Fruit fly (Drosophila melanogaster) whole organism, adult: Measurements from ENCODE around the gene Dbp73D.

ENCODE experiments used
- CG12768 ChIP-seq: fragments of 200-800 bp; sonication (Bioruptor generic); optimal IDR thresholded peaks from 2 replicates; lab custom pipeline; 2017; ENCODE audit warnings: missing biosample characterization, missing genetic modification characterization, mild to moderate bottlenecking, moderate library complexity, missing genetic modification reagents
- CG14711 ChIP-seq: fragments of 200-800 bp; sonication (Bioruptor generic); optimal IDR thresholded peaks from 2 replicates; lab custom pipeline; 2018; ENCODE audit warnings: missing biosample characterization, mild to moderate bottlenecking, missing genetic modification characterization, moderate library complexity
- CG1620 ChIP-seq: fragments of 200-800 bp; sonication (Bioruptor generic); optimal IDR thresholded peaks from 2 replicates; lab custom pipeline; 2016; ENCODE audit warnings: missing biosample characterization, missing genetic modification characterization
- CG33017 ChIP-seq: fragments of 200-800 bp; sonication (Bioruptor generic); optimal IDR thresholded peaks from 2 replicates; lab custom pipeline; 2018; ENCODE audit warnings: missing biosample characterization, mild to moderate bottlenecking, missing genetic modification characterization, moderate library complexity
- CG5204 ChIP-seq: fragments of 200-800 bp; sonication (Bioruptor generic); optimal IDR thresholded peaks from 2 replicates; lab custom pipeline; 2016; ENCODE audit warnings: missing biosample characterization, missing genetic modification characterization
- CG7045 ChIP-seq: fragments of 200-800 bp; sonication (Bioruptor generic); optimal IDR thresholded peaks from 2 replicates; lab custom pipeline; 2017; ENCODE audit warnings: missing biosample characterization, mild to moderate bottlenecking, missing genetic modification characterization
- CG7101 ChIP-seq: fragments of 200-800 bp; sonication (Bioruptor generic); optimal IDR thresholded peaks from 2 replicates; lab custom pipeline; 2018; ENCODE audit warnings: missing biosample characterization, mild to moderate bottlenecking, missing genetic modification characterization, moderate library complexity
- Clk ChIP-seq: fragments of 200-800 bp; sonication (Bioruptor generic); optimal IDR thresholded peaks from 2 replicates; lab custom pipeline; 2017; ENCODE audit warnings: missing biosample characterization, missing genetic modification characterization
- Hr96 ChIP-seq: fragments of 200-800 bp; sonication (Bioruptor generic); optimal IDR thresholded peaks from 2 replicates; lab custom pipeline; 2016; ENCODE audit warnings: missing biosample characterization, missing genetic modification characterization
- Mnt ChIP-seq: fragments of 200-800 bp; sonication (Bioruptor generic); optimal IDR thresholded peaks from 2 replicates; lab custom pipeline; 2016; ENCODE audit warnings: missing biosample characterization, mild to moderate bottlenecking, missing genetic modification characterization
- cic ChIP-seq: fragments of 200-800 bp; sonication (Bioruptor generic); optimal IDR thresholded peaks from 2 replicates; lab custom pipeline; 2017; ENCODE audit warnings: missing biosample characterization, mild to moderate bottlenecking, missing genetic modification characterization, moderate library complexity
- kay ChIP-seq: fragments of 200-800 bp; sonication (Bioruptor generic); peaks from one replicate; lab custom pipeline; 2016; ENCODE audit warnings: missing biosample characterization, missing genetic modification characterization, borderline replicate concordance
- tj ChIP-seq: fragments of 200-800 bp; sonication (Bioruptor generic); optimal IDR thresholded peaks from 3 replicates; lab custom pipeline; 2017; ENCODE audit warnings: missing biosample characterization, mild to moderate bottlenecking, missing genetic modification characterization, moderate library complexity
- toe ChIP-seq: fragments of 200-800 bp; sonication (Bioruptor generic); optimal IDR thresholded peaks from 2 replicates; lab custom pipeline; 2016; ENCODE audit warnings: missing biosample characterization, missing genetic modification characterization

dm6 chr3L:16759483-16759882 lies 28.9 kb upstream of the Dbp73D start:
- TF ChIP-seq Clk (GFP tag; lab: Kevin White, UChicago) (no peak), CG7101 (tag; lab: Kevin White, UChicago) (no peak), toe (GFP tag; lab: Kevin White, UChicago) (no peak), kay (GFP tag; lab: Kevin White, UChicago) (no peak), CG5204 (no peak), tj (GFP tag; lab: Kevin White, UChicago) (no peak), Hr96 (GFP tag; lab: Kevin White, UChicago) (no peak), cic (GFP tag; lab: Kevin White, UChicago) (no peak), CG1620 (GFP tag; lab: Kevin White, UChicago) (no peak), CG33017 (tag; lab: Kevin White, UChicago) (no peak), CG7045 (no peak), Mnt (GFP tag; lab: Kevin White, UChicago) (no peak), CG14711 (tag; lab: Kevin White, UChicago) (no peak), CG12768 (GFP tag; lab: Kevin White, UChicago) (no peak)
